Worm (Caenorhabditis elegans) whole organism, young adult: ENCODE data around the gene srh-47.

ENCODE experiments used
- D2030.7 ChIP-seq: fragments of 200-800 bp; sonication (Bioruptor generic); IDR thresholded peaks from 2 replicates; pipeline ENCODE4 v1.3.6; 2022; ENCODE audit warnings: missing genetic modification reagents, missing genetic modification characterization, missing compliant biosample characterization
- Y53G8AR.9 ChIP-seq: fragments of 200-800 bp; sonication (Bioruptor generic); conservative IDR thresholded peaks from 2 replicates; pipeline ENCODE4 v1.3.6; 2022; ENCODE audit warnings: missing genetic modification reagents, missing genetic modification characterization, missing compliant biosample characterization
- bed-2 ChIP-seq: fragments of 200-800 bp; sonication (Bioruptor generic); IDR thresholded peaks from 2 replicates; pipeline ENCODE4 v1.3.6; 2022; ENCODE audit warnings: missing genetic modification reagents, missing genetic modification characterization, missing compliant biosample characterization
- ceh-100 ChIP-seq: fragments of 200-800 bp; sonication (Bioruptor generic); IDR thresholded peaks from 2 replicates; pipeline ENCODE4 v1.3.6; 2022; ENCODE audit warnings: missing genetic modification reagents, missing genetic modification characterization, missing compliant biosample characterization
- mel-28 ChIP-seq: sonication (generic microtip); optimal IDR thresholded peaks from 2 replicates; lab custom pipeline; 2016; ENCODE audit warnings: borderline replicate concordance, mild to moderate bottlenecking, missing genetic modification characterization, missing compliant biosample characterization
- nhr-90 ChIP-seq: sonication (generic microtip); optimal IDR thresholded peaks from 2 replicates; lab custom pipeline; 2016; ENCODE audit warnings: missing genotype, mild to moderate bottlenecking, missing genetic modification characterization, missing compliant biosample characterization
- sdz-38 ChIP-seq: sonication (generic microtip); optimal IDR thresholded peaks from 2 replicates; lab custom pipeline; 2016; ENCODE audit warnings: missing genotype, missing genetic modification characterization, missing compliant biosample characterization
- ztf-22 ChIP-seq: fragments of 200-800 bp; sonication (Bioruptor generic); optimal IDR thresholded peaks from 2 replicates; lab custom pipeline; 2018; ENCODE audit warnings: mild to moderate bottlenecking, missing genetic modification characterization, moderate library complexity, missing compliant biosample characterization

The srh-47 gene

DNA sequence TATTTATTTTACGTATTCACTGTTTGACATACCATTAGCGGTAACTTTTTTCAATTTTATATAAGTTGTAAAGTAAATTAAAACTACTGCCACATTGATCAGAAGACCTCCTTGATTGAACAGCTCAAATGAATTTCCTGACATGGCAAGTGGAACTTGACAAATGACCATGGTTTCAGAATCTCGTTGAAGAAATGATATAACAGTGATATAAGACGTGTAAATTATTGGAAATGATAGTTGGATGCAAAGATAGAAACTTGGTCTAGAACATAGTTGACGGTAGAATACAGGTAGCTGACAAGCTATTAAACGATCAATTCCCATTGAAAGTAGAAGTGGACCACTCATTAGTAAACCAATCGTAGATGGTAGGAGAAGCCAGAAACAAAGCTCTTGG, 48.6 kb downstream of the srh-47 start:
- no peak for TF ChIP-seq Y53G8AR.9 (GFP tag; lab: Robert Waterston, UW)
- TF ChIP-seq, all 124 proteins: peak for 0

DNA sequence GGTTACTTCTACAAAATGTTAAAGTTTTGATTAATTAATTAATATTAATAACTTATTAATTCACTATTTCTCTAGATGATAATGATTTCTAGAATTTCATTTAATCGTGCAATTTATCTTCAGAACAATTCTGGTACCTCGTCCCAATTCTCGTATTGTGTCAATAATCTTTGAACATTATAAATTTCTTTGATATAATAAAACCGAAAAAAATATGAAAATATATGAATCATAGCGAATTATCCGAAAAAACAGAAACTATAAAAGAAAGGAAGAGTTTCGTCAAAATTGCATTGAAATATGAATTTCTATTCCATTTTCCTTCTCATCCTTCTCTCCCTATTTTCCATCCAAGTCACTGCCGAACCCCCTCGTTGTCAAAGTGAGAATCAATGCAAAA, 49.7 kb downstream of the srh-47 start, which contains the start of gene T19B10.12:
Gene T19B10.12 (plus strand): TSS at position 301 of the 400 bp plus-strand sequence.
- TF ChIP-seq nhr-90 (tag; lab: Kevin White, UChicago) = no peak
- TF ChIP-seq sdz-38 = no peak
- no peak for TF ChIP-seq D2030.7
- no peak for TF ChIP-seq bed-2 (GFP tag; lab: Robert Waterston, UW)
- TF ChIP-seq mel-28 (tag; lab: Kevin White, UChicago) = no peak
- TF ChIP-seq ceh-100 (GFP tag; lab: Robert Waterston, UW) = no peak
- no peak for TF ChIP-seq ztf-22 (GFP tag; lab: Kevin White, UChicago)
